Worm (Caenorhabditis elegans): ENCODE measurements around the gene npr-34.

ce11 chrII:14778092-14778491 lies 39.0 kb upstream of the npr-34 start, which contains the start of gene Y54E2A.8:
- TF ChIP-seq nhr-237 (tag; optimal IDR thresholded peaks at IDR 0.05): no peak
- TF ChIP-seq unc-62 (GFP tag; optimal IDR thresholded peaks at IDR 0.05): no peak
